Worm (Caenorhabditis elegans): ENCODE data around the gene zip-11.

Gene zip-11

ce11 chrIV:3354757-3355156 lies 43.7 kb downstream of the zip-11 start, which contains the start of gene F42A6.1:
TSS of gene F42A6.1 (plus strand) at chrIV:3355057.
- no peak for TF ChIP-seq unc-62 (GFP tag; optimal IDR thresholded peaks at IDR 0.05)

Data from whole organism, dauer.